Fruit fly (Drosophila melanogaster): Measurements from ENCODE around the gene Or10a.

The Or10a gene

DNA sequence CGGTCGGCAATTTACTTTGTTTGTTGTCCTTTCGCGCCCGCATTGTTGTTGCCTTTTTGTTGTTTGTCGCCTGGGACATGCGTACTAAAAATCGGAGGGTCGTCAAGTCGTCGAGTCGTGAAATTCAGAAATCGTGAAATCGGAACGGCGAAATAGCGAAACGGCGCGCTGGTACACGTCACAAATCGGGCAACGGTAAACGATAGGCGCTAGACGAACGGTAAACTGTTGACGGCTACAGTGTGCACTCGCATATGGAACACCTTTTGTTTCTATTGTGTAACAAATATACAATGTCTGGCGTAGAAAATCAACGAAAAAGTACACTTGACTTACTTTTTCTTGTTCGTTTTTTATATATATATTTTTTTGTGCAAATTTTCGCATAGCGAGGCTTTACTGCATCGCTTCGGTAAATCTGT lies 33.2 kb downstream of the Or10a start (continued):
- TF ChIP-seq danr (GFP tag; IDR thresholded peaks at IDR 0.05) (peak; percentile 68), kni (GFP tag; optimal IDR thresholded peaks at IDR 0.05) (no peak), CG7556 (GFP tag; optimal IDR thresholded peaks at IDR 0.05) (peak; percentile 63), lab (GFP tag; optimal IDR thresholded peaks at IDR 0.05) (peak; percentile 90), Sin3A (optimal IDR thresholded peaks at IDR 0.05) (no peak), amos (GFP tag; IDR thresholded peaks at IDR 0.05; ENCODE audit: partially characterized antibody) (no peak), nom (GFP tag; optimal IDR thresholded peaks at IDR 0.05) (no peak), CG8478 (optimal IDR thresholded peaks at IDR 0.05) (no peak), ranshi (GFP tag; IDR thresholded peaks at IDR 0.05) (peak; percentile 77), CG9609 (GFP tag; optimal IDR thresholded peaks at IDR 0.05) (no peak), Fer3 (tag; optimal IDR thresholded peaks at IDR 0.05) (peak; percentile 77), CG18619 (GFP tag; optimal IDR thresholded peaks at IDR 0.05) (peak; percentile 63), CG42726 (GFP tag; IDR thresholded peaks at IDR 0.05; ENCODE audit: partially characterized antibody) (no peak), seq (GFP tag; IDR thresholded peaks at IDR 0.05) (peak; percentile 75), Hand (GFP tag; optimal IDR thresholded peaks at IDR 0.05) (peak; percentile 77), grau (tag; optimal IDR thresholded peaks at IDR 0.05) (peak; percentile 90), CG6272 (GFP tag; IDR thresholded peaks at IDR 0.05) (0 out of 2 replicates have a peak, but pooled peaks have one; percentile 57), al (GFP tag; IDR thresholded peaks at IDR 0.05) (peak; percentile 74), C15 (GFP tag; IDR thresholded peaks at IDR 0.05) (0 out of 3 replicates have a peak, but pooled peaks have one; percentile 49), dmrt99B (tag; optimal IDR thresholded peaks at IDR 0.05) (peak; percentile 76), CG8765 (GFP tag; IDR thresholded peaks at IDR 0.05) (no peak), CG10543 (GFP tag; optimal IDR thresholded peaks at IDR 0.05) (peak; percentile 62), cad (GFP tag; optimal IDR thresholded peaks at IDR 0.05) (no peak), CG10431 (GFP tag; optimal IDR thresholded peaks at IDR 0.05) (no peak), Aef1 (GFP tag; IDR thresholded peaks at IDR 0.05) (peak; percentile 77), insv (GFP tag; optimal IDR thresholded peaks at IDR 0.05) (no peak), dmrt11E (tag; optimal IDR thresholded peaks at IDR 0.05) (no peak), wor (GFP tag; IDR thresholded peaks at IDR 0.05) (no peak), NC2α (GFP tag; optimal IDR thresholded peaks at IDR 0.05) (no peak), Blimp-1 (GFP tag; optimal IDR thresholded peaks at IDR 0.05) (peak; percentile 29), vnd (GFP tag; IDR thresholded peaks at IDR 0.05; ENCODE audit: partially characterized antibody) (no peak), br (optimal IDR thresholded peaks at IDR 0.05) (no peak), CG12299 (tag; optimal IDR thresholded peaks at IDR 0.05) (peak; percentile 43), trem (tag; optimal IDR thresholded peaks at IDR 0.05) (no peak), CG1792 (GFP tag; optimal IDR thresholded peaks at IDR 0.05) (no peak), ERR (GFP tag; optimal IDR thresholded peaks at IDR 0.05) (peak; percentile 2), Adf1 (GFP tag; IDR thresholded peaks at IDR 0.05) (peak; percentile 41; the same call in 1 of the 2 replicates), tna (GFP tag; IDR thresholded peaks at IDR 0.05; ENCODE audit: partially characterized antibody) (no peak), wdn (GFP tag; IDR thresholded peaks at IDR 0.05) (peak; percentile 70), dan (GFP tag; IDR thresholded peaks at IDR 0.05) (no peak), gsb-n (tag; optimal IDR thresholded peaks at IDR 0.05) (no peak), Mrtf (GFP tag; IDR thresholded peaks at IDR 0.05) (peak; percentile 74; the same call in 1 of the 3 replicates), CG6175 (GFP tag; IDR thresholded peaks at IDR 0.05) (0 out of 3 replicates have a peak, but pooled peaks have one; percentile 25), hkb (optimal IDR thresholded peaks at IDR 0.05) (no peak), hkb (GFP tag; IDR thresholded peaks at IDR 0.05) (peak; percentile 73), TFAM (GFP tag; optimal IDR thresholded peaks at IDR 0.05) (no peak), CG8089 (GFP tag; optimal IDR thresholded peaks at IDR 0.05) (no peak), CG11696 (GFP tag; IDR thresholded peaks at IDR 0.05) (peak; percentile 34; the same call in 1 of the 2 replicates), sd (tag; optimal IDR thresholded peaks at IDR 0.05) (no peak), gcm2 (GFP tag; optimal IDR thresholded peaks at IDR 0.05) (peak; percentile 31), zfh1 (GFP tag; IDR thresholded peaks at IDR 0.05) (peak; percentile 45; the same call in 1 of the 3 replicates), CG12071 (GFP tag; optimal IDR thresholded peaks at IDR 0.05) (peak; percentile 54)
